Worm (Caenorhabditis elegans): Measurements from ENCODE around the gene F55G7.5.

ce11 chrX:11907263-11907662 is 31.5 kb downstream of the F55G7.5 start, which contains the start of gene Y62H9A.11:
- no peak for TF ChIP-seq D1046.2 (GFP tag; IDR thresholded peaks at IDR 0.05)
- TF ChIP-seq nhr-25 (tag; optimal IDR thresholded peaks at IDR 0.05; ENCODE audit: borderline replicate concordance, insufficient read depth) = no peak
- no peak for TF ChIP-seq egl-43 (GFP tag; IDR thresholded peaks at IDR 0.05)
- TF ChIP-seq nhr-6 (tag; optimal IDR thresholded peaks at IDR 0.05) = no peak
- TF ChIP-seq T26A8.4 (GFP tag; IDR thresholded peaks at IDR 0.05) = no peak
- no peak for TF ChIP-seq nhr-111 (GFP tag; optimal IDR thresholded peaks at IDR 0.05)
- TF ChIP-seq F10B5.3 (tag; optimal IDR thresholded peaks at IDR 0.05) = no peak
